Fruit fly (Drosophila melanogaster): ENCODE measurements around the gene Claspin.

dm6 chr3L:4348072-4348471 lies 34.8 kb downstream of the Claspin start:
- TF ChIP-seq OdsH (GFP tag; optimal IDR thresholded peaks at IDR 0.05) (peak; percentile 27), CG15336 (GFP tag; IDR thresholded peaks at IDR 0.05) (peak; percentile 57), Blimp-1 (GFP tag; optimal IDR thresholded peaks at IDR 0.05) (no peak)

Measured in whole organism, prepupa.